Worm (Caenorhabditis elegans): ENCODE data around the gene Y69A2AR.51.

DNA sequence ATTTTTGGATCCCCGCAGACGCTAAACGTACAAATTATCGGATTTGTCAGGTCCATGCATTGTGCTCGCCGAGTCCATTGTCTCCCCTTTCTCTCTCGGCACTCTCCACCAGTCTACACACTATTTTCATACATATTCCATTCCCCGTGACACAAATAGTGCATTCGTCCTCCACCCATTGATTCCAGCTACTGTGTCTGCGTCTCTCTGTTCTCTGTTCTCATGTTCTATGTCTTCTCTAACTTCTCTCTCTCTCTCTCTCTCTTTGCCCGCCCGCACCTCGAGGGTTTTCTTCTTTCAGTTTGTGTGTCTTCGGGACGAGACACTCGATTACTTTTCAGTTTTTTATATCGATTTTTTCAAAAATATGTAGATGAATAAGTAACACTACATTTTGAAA lies 27.4 kb downstream of the Y69A2AR.51 start:
- no peak for TF ChIP-seq flt-1 (GFP tag; IDR thresholded peaks at IDR 0.05)
- TF ChIP-seq klf-2 (GFP tag; conservative IDR thresholded peaks at IDR 0.05), result no peak
- TF ChIP-seq T22C8.4 (GFP tag; IDR thresholded peaks at IDR 0.05), result peak; percentile 9; the same call in 1 of the 2 replicates
- TF ChIP-seq ref-1 (GFP tag; conservative IDR thresholded peaks at IDR 0.05), result no peak
- TF ChIP-seq med-1 (GFP tag; optimal IDR thresholded peaks at IDR 0.05; ENCODE audit: insufficient read depth), result no peak
